Worm (Caenorhabditis elegans) whole organism, dauer: ENCODE data around the gene H10D18.5.

Experiments
- unc-62 ChIP-seq: sonication (generic microtip); optimal IDR thresholded peaks from 2 replicates; lab custom pipeline; 2017; ENCODE audit warnings: missing biosample characterization, missing genetic modification reagents, missing genetic modification characterization

Gene H10D18.5

DNA sequence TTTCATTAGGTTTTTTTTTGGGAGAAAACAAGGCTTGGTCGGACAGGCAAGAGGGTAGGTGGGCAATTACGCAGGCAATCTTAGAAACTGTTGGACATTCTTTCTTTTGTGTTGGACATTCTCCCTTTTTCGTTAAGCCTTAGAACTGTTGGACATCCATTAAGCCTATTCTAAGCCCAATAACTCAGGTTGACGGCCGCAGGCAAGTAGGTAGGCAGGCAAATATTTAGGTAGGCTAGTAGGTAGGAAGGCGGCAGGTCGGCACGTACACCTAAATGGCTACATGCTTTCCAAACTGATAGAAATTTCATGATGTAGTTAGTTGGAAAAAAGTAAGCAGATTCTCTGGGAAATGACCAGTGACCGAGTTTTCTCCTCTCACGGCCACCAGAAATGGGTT lies 587 bp upstream of the H10D18.5 start:
- no peak for TF ChIP-seq unc-62 (GFP tag; lab: Kevin White, UChicago)

- TF ChIP-seq unc-62 (GFP tag; lab: Kevin White, UChicago), result no peak
Measured at ce11 chrV:3825190-3825589, 6.3 kb downstream of the H10D18.5 start.

DNA sequence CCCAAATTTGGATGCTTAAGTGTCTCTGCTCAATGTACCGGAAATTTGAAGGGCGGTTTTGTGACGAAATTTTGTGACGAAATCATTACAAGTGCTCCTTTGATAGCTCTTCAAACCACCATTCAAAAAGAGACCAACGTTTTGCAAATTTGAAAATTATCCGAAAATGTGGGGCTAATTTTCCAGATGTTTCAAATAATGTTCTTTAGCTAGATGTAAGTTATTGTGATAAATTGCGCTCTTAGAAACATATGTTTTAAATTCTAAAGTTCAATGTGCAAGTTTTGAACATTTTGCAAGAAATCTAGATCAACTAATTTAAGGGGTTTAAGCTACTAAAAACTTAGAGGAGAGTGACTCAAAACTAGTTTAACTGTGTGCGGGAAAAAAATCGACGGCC lies 10.6 kb downstream of the H10D18.5 start:
- no peak for TF ChIP-seq unc-62 (GFP tag; lab: Kevin White, UChicago)

ce11 chrV:3814938-3815337 lies 16.6 kb downstream of the H10D18.5 start, which contains the start of gene H10D18.1:
TSS of gene H10D18.1 (plus strand) at chrV:3815214.
- TF ChIP-seq unc-62 (GFP tag; lab: Kevin White, UChicago), result no peak

DNA sequence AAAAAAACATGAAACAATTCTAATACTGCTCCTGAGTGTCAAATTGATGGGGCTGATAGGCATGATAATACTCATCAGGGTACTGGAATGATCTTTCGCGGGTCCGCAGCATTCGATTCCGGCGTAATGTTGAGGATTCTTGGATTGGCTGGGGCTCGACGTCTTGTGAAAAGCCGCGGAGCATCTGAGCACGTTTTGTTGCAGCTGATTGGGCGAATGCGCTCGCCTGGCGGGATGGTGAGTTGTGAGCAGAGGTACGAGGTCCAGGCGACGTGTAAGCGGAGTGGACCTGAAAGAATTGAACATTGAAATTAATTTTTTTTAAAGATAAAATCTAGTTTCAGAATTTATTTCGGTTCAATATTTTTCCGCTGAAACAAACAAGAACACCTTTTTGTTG lies 17.5 kb downstream of the H10D18.5 start:
- TF ChIP-seq unc-62 (GFP tag; lab: Kevin White, UChicago), result no peak

- TF ChIP-seq unc-62 (GFP tag; lab: Kevin White, UChicago), result no peak
Measured at ce11 chrV:3812291-3812690, 19.2 kb downstream of the H10D18.5 start, which contains the start of gene scl-12. TSS of gene scl-12 (plus strand) at chrV:3812591.

DNA sequence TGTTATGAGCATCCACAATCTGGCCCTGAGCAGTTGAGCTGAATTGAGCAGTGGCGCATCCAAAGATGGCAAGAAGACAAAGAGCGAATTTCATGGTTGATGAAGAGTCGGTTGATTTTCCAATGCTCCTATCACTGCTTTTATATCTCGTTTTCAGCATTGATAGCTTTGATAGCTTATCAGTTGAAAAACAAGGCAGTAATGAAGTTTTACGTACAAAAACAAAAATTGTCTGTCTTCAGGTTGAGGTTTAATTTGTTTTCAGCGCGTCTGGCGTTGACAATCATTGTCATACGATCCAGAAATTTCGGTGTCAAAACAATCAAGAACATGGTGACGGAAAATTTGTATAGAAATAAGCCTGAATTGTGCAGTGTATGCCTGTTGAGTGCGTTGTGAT lies 20.0 kb downstream of the H10D18.5 start, which contains the start of gene scl-13:
TSS of gene scl-13 (minus strand) at position 101 of the 400 bp plus-strand sequence.
- no peak for TF ChIP-seq unc-62 (GFP tag; lab: Kevin White, UChicago)

- no peak for TF ChIP-seq unc-62 (GFP tag; lab: Kevin White, UChicago)
Measured at ce11 chrV:3810035-3810434, 21.5 kb downstream of the H10D18.5 start.

DNA sequence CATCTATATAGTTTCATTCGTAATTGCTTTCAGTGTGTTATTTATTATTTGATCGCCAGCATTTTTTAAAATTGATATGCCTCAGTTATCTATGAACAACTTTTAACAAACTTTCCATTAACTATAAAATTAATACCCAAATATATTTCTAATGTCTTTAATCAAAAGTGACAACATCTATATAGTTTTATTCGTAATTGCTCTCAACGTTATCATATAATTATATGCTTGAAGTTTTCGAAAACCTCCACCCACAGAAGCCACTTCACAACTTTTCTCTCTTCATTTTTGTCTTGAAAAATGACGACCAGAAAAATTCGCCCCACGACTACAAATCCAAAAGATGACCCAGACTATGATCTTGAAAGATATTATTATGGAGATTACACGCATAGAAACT lies 23.2 kb downstream of the H10D18.5 start, which contains the start of gene srw-6:
TSS of gene srw-6 (plus strand) at position 301 of the 400 bp plus-strand sequence.
- no peak for TF ChIP-seq unc-62 (GFP tag; lab: Kevin White, UChicago)

ce11 chrV:3807846-3808245 lies 23.7 kb downstream of the H10D18.5 start:
- TF ChIP-seq unc-62 (GFP tag; lab: Kevin White, UChicago), result no peak

ce11 chrV:3805961-3806360 lies 25.6 kb downstream of the H10D18.5 start, which contains the start of gene srw-7:
TSS of gene srw-7 (plus strand) at chrV:3806261.
- TF ChIP-seq unc-62 (GFP tag; lab: Kevin White, UChicago), result no peak

- TF ChIP-seq unc-62 (GFP tag; lab: Kevin White, UChicago), result no peak
Measured at ce11 chrV:3805499-3805898, 26.0 kb downstream of the H10D18.5 start, which contains the start of gene R08F11.4. TSS of gene R08F11.4 (minus strand) at chrV:3805527.

DNA sequence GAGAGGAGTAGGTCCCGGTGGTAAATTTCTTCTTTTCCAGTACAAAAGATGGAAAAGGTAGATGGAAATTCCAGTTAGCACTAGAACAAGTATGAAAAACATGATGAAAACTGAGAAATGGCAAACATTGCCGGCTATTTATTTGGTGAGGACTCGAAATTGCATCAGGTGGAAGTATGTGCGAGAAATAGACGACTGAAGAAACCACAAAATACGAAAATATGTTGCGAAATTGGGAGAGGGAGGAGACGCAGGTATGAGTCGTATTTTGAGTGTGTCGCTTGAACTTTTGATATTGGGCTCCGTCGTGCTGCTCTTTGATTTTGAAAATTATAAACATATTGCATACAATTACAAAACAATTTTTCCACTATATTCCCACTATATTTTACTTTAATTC lies 28.2 kb downstream of the H10D18.5 start, which contains the start of gene cyp-33C8:
TSS of gene cyp-33C8 (minus strand) at position 200 of the 400 bp plus-strand sequence.
- TF ChIP-seq unc-62 (GFP tag; lab: Kevin White, UChicago), result no peak

- no peak for TF ChIP-seq unc-62 (GFP tag; lab: Kevin White, UChicago)
Measured at ce11 chrV:3801787-3802417, 29.6 kb downstream of the H10D18.5 start.

DNA sequence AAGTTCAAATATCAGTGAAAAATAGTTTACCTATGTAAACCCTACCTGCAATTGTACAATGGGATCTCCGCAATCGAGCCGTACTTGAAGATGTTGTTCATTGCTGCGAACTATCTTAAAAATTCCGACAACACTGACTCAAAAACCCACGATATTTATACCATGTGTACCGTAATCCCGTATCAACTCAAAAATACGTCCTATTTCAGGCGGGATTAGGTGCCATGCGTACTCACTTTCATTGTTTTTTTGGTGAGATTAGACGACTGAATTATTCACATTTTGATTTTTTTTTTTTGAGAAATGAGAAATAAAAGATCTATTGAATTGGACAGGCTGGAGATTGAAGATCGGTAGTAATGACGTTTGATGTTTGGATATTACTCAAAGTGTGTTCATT lies 31.1 kb downstream of the H10D18.5 start, which contains the start of gene srt-30:
TSS of gene srt-30 (minus strand) at position 101 of the 400 bp plus-strand sequence.
- TF ChIP-seq unc-62 (GFP tag; lab: Kevin White, UChicago), result no peak

DNA sequence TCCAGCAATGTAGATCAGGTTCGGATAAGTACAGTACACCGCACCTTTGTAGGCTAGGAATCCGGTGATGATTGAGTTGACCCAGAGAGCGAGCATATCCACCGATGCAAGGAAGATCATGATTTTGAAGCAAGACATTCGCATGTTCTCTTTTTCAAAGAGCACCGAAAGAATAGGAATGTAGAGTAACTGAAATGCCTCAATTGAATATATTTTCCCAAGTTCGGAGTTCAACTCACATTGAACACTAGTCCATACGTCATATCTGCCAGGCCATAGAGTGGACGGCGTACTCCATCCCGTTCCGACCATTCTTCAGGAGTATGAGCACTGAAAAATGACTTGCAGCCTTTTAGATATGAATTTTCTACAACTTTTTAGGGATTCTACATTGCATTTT lies 31.8 kb downstream of the H10D18.5 start:
- TF ChIP-seq unc-62 (GFP tag; lab: Kevin White, UChicago), result no peak

ce11 chrV:3790424-3790823 lies 41.1 kb downstream of the H10D18.5 start:
- no peak for TF ChIP-seq unc-62 (GFP tag; lab: Kevin White, UChicago)
